Fruit fly (Drosophila melanogaster): ENCODE results near the gene CG42327.
A peak's percentile ranks its signal among the peaks of the same experiment; 100 is the strongest.

Gene CG42327

DNA sequence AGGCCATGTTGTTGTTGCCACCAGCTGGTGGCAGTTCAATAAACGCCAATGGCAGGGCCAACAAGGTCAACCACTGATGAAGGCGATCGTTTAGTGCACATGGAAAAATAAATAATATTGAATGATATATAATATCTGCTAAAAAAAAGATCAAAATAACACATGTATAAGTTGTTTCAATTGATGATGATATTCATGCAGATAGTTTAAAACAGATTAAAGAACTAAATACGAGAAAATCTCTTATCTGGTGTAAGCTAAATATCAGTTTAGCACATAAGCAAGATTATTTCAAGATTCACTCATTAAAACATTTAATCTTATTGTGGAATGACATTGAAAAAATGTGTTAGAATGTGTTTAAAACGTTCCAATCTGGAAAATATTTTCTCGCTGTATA is 7.5 kb downstream of the CG42327 start (continued):
- TF ChIP-seq schlank (tag; optimal IDR thresholded peaks at IDR 0.05) (no peak), fd96Cb (tag; optimal IDR thresholded peaks at IDR 0.05) (peak; percentile 56), lola (GFP tag; optimal IDR thresholded peaks at IDR 0.05) (peak in 1 of 3 experiments; percentile 7), lab (GFP tag; optimal IDR thresholded peaks at IDR 0.05) (peak; percentile 48), MESR4 (GFP tag; optimal IDR thresholded peaks at IDR 0.05) (no peak), Meics (GFP tag; optimal IDR thresholded peaks at IDR 0.05) (peak; percentile 48), Atf6 (GFP tag; IDR thresholded peaks at IDR 0.05) (no peak), sd (tag; optimal IDR thresholded peaks at IDR 0.05) (peak; percentile 66), esg (GFP tag; conservative IDR thresholded peaks at IDR 0.05) (peak; percentile 26; the same call in 1 of the 2 replicates), salm (tag; optimal IDR thresholded peaks at IDR 0.05) (peak; percentile 44), Camta (GFP tag; optimal IDR thresholded peaks at IDR 0.05) (no peak), corto (GFP tag; optimal IDR thresholded peaks at IDR 0.05) (no peak), exex (tag; optimal IDR thresholded peaks at IDR 0.05) (no peak), Lhr (GFP tag; optimal IDR thresholded peaks at IDR 0.05) (no peak), slbo (GFP tag; IDR thresholded peaks at IDR 0.05) (peak; percentile 30; the same call in 1 of the 2 replicates), vfl (GFP tag; optimal IDR thresholded peaks at IDR 0.05) (no peak), sc (optimal IDR thresholded peaks at IDR 0.05) (no peak), sc (GFP tag; optimal IDR thresholded peaks at IDR 0.05) (no peak), CG2202 (tag; optimal IDR thresholded peaks at IDR 0.05) (no peak), CG7987 (GFP tag; optimal IDR thresholded peaks at IDR 0.05) (no peak), Hr3 (GFP tag; optimal IDR thresholded peaks at IDR 0.05) (peak; percentile 20), CG10209 (GFP tag; optimal IDR thresholded peaks at IDR 0.05) (peak; percentile 49), CG2199 (GFP tag; IDR thresholded peaks at IDR 0.05) (no peak), CG11695 (GFP tag; IDR thresholded peaks at IDR 0.05) (0 out of 3 replicates have a peak, but pooled peaks have one; percentile 11), CG9437 (GFP tag; optimal IDR thresholded peaks at IDR 0.05) (peak; percentile 64), CG3726 (GFP tag; IDR thresholded peaks at IDR 0.05) (no peak), pfk (GFP tag; optimal IDR thresholded peaks at IDR 0.05) (no peak), eve (GFP tag; optimal IDR thresholded peaks at IDR 0.05) (no peak), trh (GFP tag; optimal IDR thresholded peaks at IDR 0.05) (no peak), CG6175 (GFP tag; IDR thresholded peaks at IDR 0.05) (no peak), pan (optimal IDR thresholded peaks at IDR 0.05) (no peak), pan (GFP tag; optimal IDR thresholded peaks at IDR 0.05 in 1 of 2, IDR thresholded peaks at IDR 0.05 in 1 of 2) (peak in 1 of 2 experiments; percentile 50), az2 (GFP tag; optimal IDR thresholded peaks at IDR 0.05) (peak; percentile 24), Lpt (GFP tag; optimal IDR thresholded peaks at IDR 0.05) (no peak), Sox102F (GFP tag; optimal IDR thresholded peaks at IDR 0.05) (peak; percentile 71), Eip74EF (GFP tag; optimal IDR thresholded peaks at IDR 0.05) (peak in 1 of 2 experiments; percentile 65), CG12219 (GFP tag; optimal IDR thresholded peaks at IDR 0.05) (peak; percentile 4), chif (GFP tag; optimal IDR thresholded peaks at IDR 0.05) (no peak), hkb (optimal IDR thresholded peaks at IDR 0.05) (no peak), hkb (GFP tag; IDR thresholded peaks at IDR 0.05) (peak; percentile 38; the same call in 1 of the 2 replicates), abd-A (tag; optimal IDR thresholded peaks at IDR 0.05) (peak; percentile 1), CG8290 (GFP tag; optimal IDR thresholded peaks at IDR 0.05) (no peak), CG8290 (tag; optimal IDR thresholded peaks at IDR 0.05) (peak in 1 of 2 experiments; percentile 9), Doc3 (GFP tag; IDR thresholded peaks at IDR 0.05; ENCODE audit: partially characterized antibody) (no peak), CG17328 (GFP tag; IDR thresholded peaks at IDR 0.05) (0 out of 2 replicates have a peak, but pooled peaks have one; percentile 13), H2.0 (GFP tag; IDR thresholded peaks at IDR 0.05) (no peak), CG7839 (tag; optimal IDR thresholded peaks at IDR 0.05) (peak; percentile 65), GATAe (GFP tag; conservative IDR thresholded peaks at IDR 0.05) (no peak), Fer3 (tag; optimal IDR thresholded peaks at IDR 0.05) (peak; percentile 29), nerfin-1 (tag; optimal IDR thresholded peaks at IDR 0.05) (peak; percentile 34), cato (GFP tag; optimal IDR thresholded peaks at IDR 0.05; ENCODE audit: borderline replicate concordance) (no peak)
